Fruit fly (Drosophila melanogaster) whole organism, embryonic: ENCODE results near the gene CG10809.

Experiments
- Aef1 ChIP-seq: fragments of 200-800 bp; sonication (Bioruptor generic); IDR thresholded peaks from 3 replicates; pipeline ENCODE4 v1.3.6; 2022; ENCODE audit warnings: missing biosample characterization, missing genetic modification characterization
- C15 ChIP-seq: fragments of 200-800 bp; sonication (Bioruptor generic); IDR thresholded peaks from 3 replicates; pipeline ENCODE4 v1.3.6; 2022; ENCODE audit warnings: missing biosample characterization, missing genetic modification characterization
- CG10267 ChIP-seq: fragments of 200-800 bp; sonication (Bioruptor generic); optimal IDR thresholded peaks from 2 replicates; lab custom pipeline; 2018; ENCODE audit warnings: missing biosample characterization, mild to moderate bottlenecking, missing genetic modification characterization, moderate library complexity
- CG10274 ChIP-seq: fragments of 200-800 bp; sonication (Bioruptor generic); optimal IDR thresholded peaks from 3 replicates; lab custom pipeline; 2017; ENCODE audit warnings: missing biosample characterization, mild to moderate bottlenecking, missing genetic modification characterization
- CG11696 ChIP-seq: fragments of 200-800 bp; sonication (Bioruptor generic); IDR thresholded peaks from 2 replicates; pipeline ENCODE4 v1.3.6; 2022; ENCODE audit warnings: missing biosample characterization, missing genetic modification characterization
- CG12219 ChIP-seq: fragments of 200-800 bp; sonication (Bioruptor generic); optimal IDR thresholded peaks from 3 replicates; lab custom pipeline; 2018; ENCODE audit warnings: missing biosample characterization, mild to moderate bottlenecking, missing genetic modification characterization
- CG12769 ChIP-seq: fragments of 200-800 bp; sonication (Bioruptor generic); optimal IDR thresholded peaks from 2 replicates; lab custom pipeline; 2019; ENCODE audit warnings: missing biosample characterization, mild to moderate bottlenecking, missing genetic modification characterization, moderate library complexity
- CG12942 ChIP-seq: fragments of 200-800 bp; sonication (Bioruptor generic); optimal IDR thresholded peaks from 3 replicates; lab custom pipeline; 2016; ENCODE audit warnings: missing biosample characterization, missing genetic modification characterization
- CG13296 ChIP-seq: fragments of 200-800 bp; sonication (Bioruptor generic); optimal IDR thresholded peaks from 3 replicates; lab custom pipeline; 2018; ENCODE audit warnings: missing biosample characterization, mild to moderate bottlenecking, missing genetic modification characterization
- CG14014 ChIP-seq: fragments of 200-800 bp; sonication (Bioruptor generic); IDR thresholded peaks from 2 replicates; pipeline ENCODE4 v1.3.6; 2022; ENCODE audit warnings: missing biosample characterization, missing genetic modification characterization
- CG14860 ChIP-seq: fragments of 200-800 bp; sonication (Bioruptor generic); IDR thresholded peaks from 3 replicates; pipeline ENCODE4 v1.3.6; 2022; ENCODE audit warnings: missing biosample characterization, missing genetic modification characterization; ENCODE audit not compliant: partially characterized antibody
- CG1792 ChIP-seq: fragments of 200-800 bp; sonication (Bioruptor generic); optimal IDR thresholded peaks from 2 replicates; lab custom pipeline; 2016; ENCODE audit warnings: missing biosample characterization, missing genetic modification characterization
- CG2129 ChIP-seq: fragments of 200-800 bp; sonication (Bioruptor generic); IDR thresholded peaks from 2 replicates; pipeline ENCODE4 v1.3.6; 2022; ENCODE audit warnings: missing biosample characterization, missing genetic modification characterization; ENCODE audit not compliant: partially characterized antibody
- CG30020 ChIP-seq: fragments of 200-800 bp; optimal IDR thresholded peaks from 2 replicates; lab custom pipeline; 2019; ENCODE audit warnings: missing biosample characterization, mild to moderate bottlenecking, missing genetic modification characterization, moderate library complexity
- CG34224 ChIP-seq: fragments of 200-800 bp; sonication (Bioruptor generic); IDR thresholded peaks from 3 replicates; pipeline ENCODE4 v1.3.6; 2022; ENCODE audit warnings: missing biosample characterization, missing genetic modification characterization; ENCODE audit not compliant: partially characterized antibody
- CG4328 ChIP-seq: fragments of 200-800 bp; sonication (Bioruptor generic); optimal IDR thresholded peaks from 3 replicates; lab custom pipeline; 2017; ENCODE audit warnings: missing biosample characterization, missing genetic modification reagents, missing genetic modification characterization
- CG4820 ChIP-seq: fragments of 200-800 bp; sonication (Bioruptor generic); optimal IDR thresholded peaks from 3 replicates; lab custom pipeline; 2016; ENCODE audit warnings: missing biosample characterization, missing genetic modification characterization
- CG6254 ChIP-seq: fragments of 200-800 bp; sonication (Bioruptor generic); optimal IDR thresholded peaks from 3 replicates; lab custom pipeline; 2017; ENCODE audit warnings: mild to moderate bottlenecking, missing biosample characterization, missing genetic modification reagents, missing genetic modification characterization
- CG6765 ChIP-seq: fragments of 200-800 bp; sonication (Bioruptor generic); optimal IDR thresholded peaks from 3 replicates; lab custom pipeline; 2017; ENCODE audit warnings: missing biosample characterization, mild to moderate bottlenecking, missing genetic modification characterization
- CG7786 ChIP-seq: fragments of 200-800 bp; sonication (Bioruptor generic); optimal IDR thresholded peaks from 2 replicates; lab custom pipeline; 2016; ENCODE audit warnings: missing biosample characterization, missing genetic modification characterization
- CG7839 ChIP-seq: fragments of 200-800 bp; sonication (Bioruptor generic); optimal IDR thresholded peaks from 3 replicates; lab custom pipeline; 2018; ENCODE audit warnings: missing biosample characterization, mild to moderate bottlenecking, missing genetic modification characterization, moderate library complexity
- Dbx ChIP-seq: fragments of 200-800 bp; sonication (Bioruptor generic); IDR thresholded peaks from 3 replicates; pipeline ENCODE4 v1.3.6; 2022; ENCODE audit warnings: missing biosample characterization, missing genetic modification characterization
- Doc3 ChIP-seq: fragments of 200-800 bp; sonication (Bioruptor generic); IDR thresholded peaks from 3 replicates; pipeline ENCODE4 v1.3.6; 2022; ENCODE audit warnings: missing biosample characterization, missing genetic modification characterization; ENCODE audit not compliant: partially characterized antibody
- Eip74EF ChIP-seq, 2 experiments: fragments of 200-800 bp in 1 of 2; fragments of >200 bp in 1 of 2; sonication (Bioruptor generic) in 1 of 2; optimal IDR thresholded peaks; 2 replicates each; lab custom pipeline; 2017 to 2019; ENCODE audit warnings: missing biosample characterization in 2 of 2, missing genetic modification characterization in 2 of 2, mild to moderate bottlenecking in 1 of 2, moderate library complexity in 1 of 2
- GATAe ChIP-seq: fragments of 200-800 bp; sonication (Bioruptor generic); conservative IDR thresholded peaks from 2 replicates; pipeline ENCODE4 v1.3.6; 2022; ENCODE audit warnings: missing biosample characterization, missing genetic modification characterization
- HmgD ChIP-seq: fragments of 200-800 bp; sonication (Bioruptor generic); optimal IDR thresholded peaks from 3 replicates; lab custom pipeline; 2016; ENCODE audit warnings: missing biosample characterization, missing genetic modification characterization
- HmgZ ChIP-seq: fragments of 200-800 bp; sonication (Bioruptor generic); optimal IDR thresholded peaks from 2 replicates; lab custom pipeline; 2018; ENCODE audit warnings: missing biosample characterization, mild to moderate bottlenecking, missing genetic modification characterization
- Hr3 ChIP-seq: fragments of 200-800 bp; sonication (Bioruptor generic); optimal IDR thresholded peaks from 3 replicates; lab custom pipeline; 2016; ENCODE audit warnings: missing biosample characterization, missing genetic modification characterization
- Hr39 ChIP-seq: fragments of >200 bp; optimal IDR thresholded peaks from 2 replicates; lab custom pipeline; 2017
- Lpt ChIP-seq: fragments of >200 bp; optimal IDR thresholded peaks from 2 replicates; lab custom pipeline; 2018; ENCODE audit warnings: missing biosample characterization, missing genetic modification characterization
- Med ChIP-seq: fragments of 200-800 bp; sonication (Bioruptor generic); peaks from one replicate; lab custom pipeline; 2016; ENCODE audit warnings: missing biosample characterization, missing genetic modification characterization, mild to moderate bottlenecking, inconsistent platforms, moderate library complexity
- Six4 ChIP-seq: fragments of 200-800 bp; sonication (Bioruptor generic); optimal IDR thresholded peaks from 2 replicates; lab custom pipeline; 2016; ENCODE audit warnings: missing biosample characterization, missing genetic modification characterization
- Xbp1 ChIP-seq: fragments of 200-800 bp; sonication (Bioruptor generic); optimal IDR thresholded peaks from 3 replicates; lab custom pipeline; 2016; ENCODE audit warnings: missing biosample characterization, mild to moderate bottlenecking, missing genetic modification characterization
- YL-1 ChIP-seq: fragments of 200-800 bp; sonication (Bioruptor generic); optimal IDR thresholded peaks from 3 replicates; lab custom pipeline; 2017; ENCODE audit warnings: missing biosample characterization, mild to moderate bottlenecking, missing genetic modification characterization
- bowl ChIP-seq: fragments of 200-800 bp; sonication (Bioruptor generic); IDR thresholded peaks from 2 replicates; pipeline ENCODE4 v1.3.6; 2022; ENCODE audit warnings: missing biosample characterization, missing genetic modification characterization
- btn ChIP-seq: fragments of 200-800 bp; sonication (Bioruptor generic); optimal IDR thresholded peaks from 2 replicates; lab custom pipeline; 2016; ENCODE audit warnings: missing biosample characterization, missing genetic modification characterization
- cg ChIP-seq: fragments of 200-800 bp; sonication (Bioruptor generic); optimal IDR thresholded peaks from 3 replicates; lab custom pipeline; 2019; ENCODE audit warnings: missing biosample characterization, mild to moderate bottlenecking, missing genetic modification characterization, moderate library complexity
- chinmo ChIP-seq: fragments of 200-800 bp; sonication (Bioruptor generic); IDR thresholded peaks from 4 replicates; pipeline ENCODE4 v1.3.6; 2022; ENCODE audit warnings: missing biosample characterization, missing genetic modification characterization; ENCODE audit not compliant: partially characterized antibody
- exex ChIP-seq: fragments of 200-800 bp; sonication (Bioruptor generic); optimal IDR thresholded peaks from 4 replicates; lab custom pipeline; 2018; ENCODE audit warnings: missing biosample characterization, mild to moderate bottlenecking, missing genetic modification characterization, moderate library complexity
- fd3F ChIP-seq: fragments of 200-800 bp; sonication (Bioruptor generic); optimal IDR thresholded peaks from 2 replicates; lab custom pipeline; 2018; ENCODE audit warnings: missing biosample characterization, mild to moderate bottlenecking, missing genetic modification characterization, moderate library complexity
- gem ChIP-seq: fragments of 200-800 bp; sonication (Bioruptor generic); optimal IDR thresholded peaks from 2 replicates; lab custom pipeline; 2019; ENCODE audit warnings: missing biosample characterization, mild to moderate bottlenecking, missing genetic modification characterization, moderate library complexity
- nerfin-1 ChIP-seq: fragments of 200-800 bp; sonication (Bioruptor generic); optimal IDR thresholded peaks from 3 replicates; lab custom pipeline; 2019; ENCODE audit warnings: missing biosample characterization, mild to moderate bottlenecking, missing genetic modification characterization, moderate library complexity
- pho ChIP-seq: fragments of 200-800 bp; sonication (Bioruptor generic); optimal IDR thresholded peaks from 2 replicates; lab custom pipeline; 2016; ENCODE audit warnings: missing biosample characterization, missing genetic modification characterization
- ro ChIP-seq: fragments of 200-800 bp; sonication (Bioruptor generic); IDR thresholded peaks from 2 replicates; pipeline ENCODE4 v1.3.6; 2022; ENCODE audit warnings: missing biosample characterization, missing genetic modification characterization
- run ChIP-seq: fragments of 200-800 bp; sonication (Bioruptor generic); optimal IDR thresholded peaks from 3 replicates; lab custom pipeline; 2018; ENCODE audit warnings: missing biosample characterization, mild to moderate bottlenecking, missing genetic modification characterization
- sens ChIP-seq: fragments of 200-800 bp; sonication (Bioruptor generic); peaks from one replicate; lab custom pipeline; 2016; ENCODE audit warnings: missing biosample characterization, missing genetic modification characterization
- slbo ChIP-seq: fragments of 200-800 bp; sonication (Bioruptor generic); IDR thresholded peaks from 2 replicates; pipeline ENCODE4 v1.3.6; 2022; ENCODE audit warnings: missing biosample characterization, missing genetic modification characterization
- sug ChIP-seq: fragments of 200-800 bp; optimal IDR thresholded peaks from 2 replicates; lab custom pipeline; 2019; ENCODE audit warnings: missing biosample characterization, mild to moderate bottlenecking, missing genetic modification characterization, moderate library complexity
- tap ChIP-seq: fragments of 200-800 bp; optimal IDR thresholded peaks from 3 replicates; lab custom pipeline; 2019; ENCODE audit warnings: missing biosample characterization, mild to moderate bottlenecking, missing genetic modification characterization, moderate library complexity
- ttk ChIP-seq: fragments of 200-800 bp; sonication (Bioruptor generic); IDR thresholded peaks from 2 replicates; pipeline ENCODE4 v2.1.2; 2022; ENCODE audit warnings: missing biosample characterization, missing genetic modification characterization
- tx ChIP-seq: fragments of 200-800 bp; sonication (Bioruptor generic); optimal IDR thresholded peaks from 2 replicates; lab custom pipeline; 2016; ENCODE audit warnings: missing biosample characterization, missing genetic modification characterization

Gene CG10809

dm6 chr3L:9845980-9846538 is 13.6 kb downstream of the CG10809 start (continued):
- TF ChIP-seq btn (GFP tag; lab: Kevin White, UChicago) (no peak), CG6765 (GFP tag; lab: Kevin White, UChicago) (no peak), CG2129 (GFP tag; lab: Robert Waterston, UW) (no peak), cg (GFP tag; lab: Kevin White, UChicago) (peak; percentile 58), YL-1 (no peak), Hr3 (GFP tag; lab: Kevin White, UChicago) (no peak), GATAe (GFP tag; lab: Robert Waterston, UW) (peak; percentile 37; the same call in 1 of the 2 replicates), Med (GFP tag; lab: Kevin White, UChicago) (peak; percentile 59), CG1792 (GFP tag; lab: Kevin White, UChicago) (no peak), slbo (GFP tag; lab: Robert Waterston, UW) (no peak), tx (GFP tag; lab: Kevin White, UChicago) (no peak), Doc3 (GFP tag; lab: Robert Waterston, UW) (no peak), pho (GFP tag; lab: Kevin White, UChicago) (no peak), Aef1 (GFP tag; lab: Robert Waterston, UW) (no peak), CG4820 (GFP tag; lab: Kevin White, UChicago) (no peak), exex (peak; percentile 59), Xbp1 (GFP tag; lab: Kevin White, UChicago) (no peak), CG4328 (GFP tag; lab: Kevin White, UChicago) (no peak), sug (tag; lab: Kevin White, UChicago) (peak; percentile 93), CG10267 (tag; lab: Kevin White, UChicago) (no peak), Hr39 (lab: Kevin White, UChicago) (no peak), CG34224 (GFP tag; lab: Robert Waterston, UW) (no peak), CG13296 (no peak), CG12219 (GFP tag; lab: Kevin White, UChicago) (no peak), CG7786 (GFP tag; lab: Kevin White, UChicago) (no peak), ro (no peak), gem (no peak), CG10274 (GFP tag; lab: Kevin White, UChicago) (no peak), HmgD (GFP tag; lab: Kevin White, UChicago) (no peak), CG11696 (GFP tag; lab: Robert Waterston, UW) (no peak), sens (GFP tag; lab: Kevin White, UChicago) (peak; percentile 16), ttk (no peak), fd3F (GFP tag; lab: Kevin White, UChicago) (no peak), CG12769 (tag; lab: Kevin White, UChicago) (no peak), CG6254 (GFP tag; lab: Kevin White, UChicago) (no peak), CG12942 (GFP tag; lab: Kevin White, UChicago) (no peak), Lpt (GFP tag; lab: Kevin White, UChicago) (no peak), tap (tag; lab: Kevin White, UChicago) (no peak), CG14860 (GFP tag; lab: Robert Waterston, UW) (no peak), nerfin-1 (no peak), C15 (GFP tag; lab: Robert Waterston, UW) (no peak), CG30020 (tag; lab: Kevin White, UChicago) (no peak), HmgZ (peak; percentile 9), Six4 (no peak), CG14014 (GFP tag; lab: Robert Waterston, UW) (0 out of 2 replicates have a peak, but pooled peaks have one; percentile 20), run (no peak), chinmo (GFP tag; lab: Robert Waterston, UW) (0 out of 4 replicates have a peak, but pooled peaks have one; percentile 33), bowl (GFP tag; lab: Robert Waterston, UW) (no peak), Eip74EF (GFP tag; optimal IDR thresholded peaks at IDR 0.05; lab: Kevin White, UChicago) (peak in 1 of 2 experiments; percentile 10), CG7839 (tag; lab: Kevin White, UChicago) (no peak), Dbx (GFP tag; lab: Robert Waterston, UW) (0 out of 3 replicates have a peak, but pooled peaks have one; percentile 19)
